Worm (Caenorhabditis elegans): ENCODE measurements around the gene T20G5.13.

Gene T20G5.13

DNA sequence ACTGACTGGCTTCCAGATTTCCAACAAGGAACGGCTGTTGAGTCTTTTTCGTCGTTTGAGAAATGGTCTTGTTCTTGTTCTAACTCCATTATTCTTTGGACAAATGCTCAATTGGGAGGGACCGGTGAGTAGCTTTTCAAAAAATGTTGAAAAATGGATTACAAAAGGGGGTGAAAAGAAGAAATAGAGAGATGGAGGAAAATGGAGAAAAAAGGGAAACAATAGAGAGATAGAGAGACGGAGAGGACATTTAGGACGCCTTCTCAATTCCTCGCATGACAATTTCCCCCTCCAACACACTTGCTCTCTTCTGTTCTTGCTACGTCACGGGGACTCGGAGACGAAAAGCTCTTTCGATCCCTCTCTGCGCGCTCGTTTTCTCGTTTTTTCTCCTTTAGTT is 48.1 kb downstream of the T20G5.13 start (continued):
- no peak for TF ChIP-seq C34B4.2 (tag; optimal IDR thresholded peaks at IDR 0.05)
- peak; percentile 35 for TF ChIP-seq swsn-7 (tag; optimal IDR thresholded peaks at IDR 0.05)
- peak; percentile 7 for TF ChIP-seq egl-13 (tag; optimal IDR thresholded peaks at IDR 0.05)
- TF ChIP-seq jun-1 (tag; optimal IDR thresholded peaks at IDR 0.05), result no peak
- TF ChIP-seq snu-23 (GFP tag; optimal IDR thresholded peaks at IDR 0.05), result peak; percentile 52
- TF ChIP-seq ceh-8 (GFP tag; optimal IDR thresholded peaks at IDR 0.05), result peak; percentile 49
- peak; percentile 37 to 64 for TF ChIP-seq lsy-2 (tag; optimal IDR thresholded peaks at IDR 0.05)
- TF ChIP-seq lin-39 (tag; optimal IDR thresholded peaks at IDR 0.05), result no peak
- TF ChIP-seq nhr-19 (GFP tag; conservative IDR thresholded peaks at IDR 0.05), result peak; percentile 35; the same call in 1 of the 2 replicates
- TF ChIP-seq sptf-1 (tag; optimal IDR thresholded peaks at IDR 0.05), result no peak
- peak; percentile 46 for TF ChIP-seq tbx-2 (tag; optimal IDR thresholded peaks at IDR 0.05)
- peak; percentile 93 for TF ChIP-seq lin-14 (GFP tag; optimal IDR thresholded peaks at IDR 0.05)
- TF ChIP-seq nhr-85 (tag), result no peak
- no peak for TF ChIP-seq elt-2 (tag; optimal IDR thresholded peaks at IDR 0.05)
- TF ChIP-seq fos-1 (tag; optimal IDR thresholded peaks at IDR 0.05), result no peak

DNA sequence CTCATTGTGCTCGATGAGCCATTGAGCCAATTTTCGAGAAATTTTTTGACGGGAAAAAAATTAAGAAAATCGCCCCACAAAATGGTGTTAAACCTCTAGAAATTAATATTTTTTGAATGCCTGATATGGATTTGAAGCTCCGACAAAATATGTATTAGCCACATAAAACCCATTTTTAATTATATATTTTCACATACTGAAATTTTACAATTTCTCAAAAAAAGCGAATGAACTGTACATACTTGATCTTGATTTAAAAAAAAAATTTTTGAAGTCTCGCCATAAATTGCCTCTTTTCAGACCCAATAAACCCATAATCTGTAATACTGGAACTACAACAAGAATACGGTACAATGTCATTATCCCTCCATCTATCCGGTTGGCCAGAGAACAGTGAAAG is 48.6 kb downstream of the T20G5.13 start, which contains the start of gene nac-3:
TSS of gene nac-3 (plus strand) at position 301 of the 400 bp plus-strand sequence.
- TF ChIP-seq F16B12.6 (tag; optimal IDR thresholded peaks at IDR 0.05), result no peak

DNA sequence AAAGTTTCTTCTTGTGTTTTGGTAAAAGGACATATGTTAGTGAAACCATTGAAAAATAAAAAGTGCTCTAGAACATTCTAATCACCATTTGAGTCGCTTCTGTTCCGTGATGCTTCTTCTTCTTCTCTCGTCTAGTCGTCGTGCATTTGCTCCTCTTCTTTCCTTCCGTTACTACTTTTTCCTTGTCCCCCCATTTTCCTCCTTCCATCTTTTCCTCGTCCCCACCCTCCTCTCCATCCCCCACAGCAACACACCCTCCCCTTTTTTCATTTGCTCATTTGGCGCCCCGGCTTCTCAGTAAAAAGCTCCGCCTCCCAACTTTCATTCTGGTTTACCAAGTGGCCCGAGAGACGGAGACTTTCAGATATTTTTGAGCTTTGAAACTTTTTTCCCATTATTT is 49.4 kb downstream of the T20G5.13 start:
- TF ChIP-seq tlp-1 (tag; optimal IDR thresholded peaks at IDR 0.05) (no peak), ces-1 (GFP tag; optimal IDR thresholded peaks at IDR 0.05) (peak; percentile 26), zag-1 (tag; optimal IDR thresholded peaks at IDR 0.05) (no peak), nhr-28 (tag; optimal IDR thresholded peaks at IDR 0.05) (no peak), ztf-11 (tag; optimal IDR thresholded peaks at IDR 0.05) (no peak), nhr-84 (tag; optimal IDR thresholded peaks at IDR 0.05) (no peak), pag-3 (tag; optimal IDR thresholded peaks at IDR 0.05; ENCODE audit: borderline replicate concordance, insufficient read depth) (no peak), elt-3 (tag; optimal IDR thresholded peaks at IDR 0.05) (no peak), ama-1 (optimal IDR thresholded peaks at IDR 0.05) (no peak), efl-3 (GFP tag; optimal IDR thresholded peaks at IDR 0.05) (no peak), rnt-1 (tag; optimal IDR thresholded peaks at IDR 0.05) (peak; percentile 42), nhr-19 (GFP tag; conservative IDR thresholded peaks at IDR 0.05) (peak; percentile 29; the same call in 1 of the 2 replicates), hlh-4 (tag; optimal IDR thresholded peaks at IDR 0.05) (no peak), ceh-82 (tag; optimal IDR thresholded peaks at IDR 0.05) (peak in 2 of 3 experiments; percentile 10 to 49), nhr-71 (tag; optimal IDR thresholded peaks at IDR 0.05) (peak; percentile 31), lin-35 (GFP tag; optimal IDR thresholded peaks at IDR 0.05) (peak in 1 of 2 experiments; percentile 39), ztf-4 (tag; optimal IDR thresholded peaks at IDR 0.05) (peak; percentile 8), efl-1 (optimal IDR thresholded peaks at IDR 0.05) (no peak), efl-1 (GFP tag; optimal IDR thresholded peaks at IDR 0.05 in 1 of 2) (peak in 1 of 2 experiments; percentile 14), nhr-237 (tag; optimal IDR thresholded peaks at IDR 0.05) (no peak), nhr-76 (tag; optimal IDR thresholded peaks at IDR 0.05) (no peak), skn-1 (tag; optimal IDR thresholded peaks at IDR 0.05) (no peak), mef-2 (tag; optimal IDR thresholded peaks at IDR 0.05) (no peak), snu-23 (GFP tag; optimal IDR thresholded peaks at IDR 0.05) (peak; percentile 13), ceh-90 (tag; optimal IDR thresholded peaks at IDR 0.05) (no peak), mdl-1 (tag; optimal IDR thresholded peaks at IDR 0.05) (no peak), lsy-2 (tag; optimal IDR thresholded peaks at IDR 0.05) (peak in 1 of 2 experiments; percentile 26), nhr-11 (tag; optimal IDR thresholded peaks at IDR 0.05) (no peak), lir-3 (tag; optimal IDR thresholded peaks at IDR 0.05; ENCODE audit: poor library complexity) (no peak), fkh-10 (GFP tag; optimal IDR thresholded peaks at IDR 0.05) (peak; percentile 35), lin-14 (GFP tag; optimal IDR thresholded peaks at IDR 0.05) (peak; percentile 88), fkh-8 (tag; optimal IDR thresholded peaks at IDR 0.05) (peak; percentile 73), mep-1 (tag; optimal IDR thresholded peaks at IDR 0.05) (peak; percentile 11)

All from whole organism, L1 larva.